Fruit fly (Drosophila melanogaster) whole organism, embryonic: ENCODE data around the gene CG42488.

Experiments used
- Awh ChIP-seq: fragments of 200-800 bp; sonication (Bioruptor generic); IDR thresholded peaks from 2 replicates; pipeline ENCODE4, ENCODE4 v1.3.6; 2022; ENCODE audit warnings: missing biosample characterization, missing genetic modification characterization
- Bteb2 ChIP-seq: fragments of 200-800 bp; sonication (Bioruptor generic); optimal IDR thresholded peaks from 2 replicates; lab custom pipeline; 2016; ENCODE audit warnings: missing biosample characterization, missing genetic modification characterization
- CG10267 ChIP-seq: fragments of 200-800 bp; sonication (Bioruptor generic); optimal IDR thresholded peaks from 2 replicates; lab custom pipeline; 2018; ENCODE audit warnings: missing biosample characterization, mild to moderate bottlenecking, missing genetic modification characterization, moderate library complexity
- CG12744 ChIP-seq: fragments of 200-800 bp; sonication (Bioruptor generic); optimal IDR thresholded peaks from 2 replicates; lab custom pipeline; 2016; ENCODE audit warnings: missing biosample characterization, missing genetic modification characterization
- CG13123 ChIP-seq: fragments of 200-800 bp; sonication (Bioruptor generic); optimal IDR thresholded peaks from 2 replicates; lab custom pipeline; 2016; ENCODE audit warnings: missing biosample characterization, missing genetic modification characterization
- CG13296 ChIP-seq: fragments of 200-800 bp; sonication (Bioruptor generic); optimal IDR thresholded peaks from 3 replicates; lab custom pipeline; 2018; ENCODE audit warnings: missing biosample characterization, mild to moderate bottlenecking, missing genetic modification characterization
- CG14441 ChIP-seq: fragments of 200-800 bp; sonication (Bioruptor generic); IDR thresholded peaks from 2 replicates; pipeline ENCODE4 v1.3.6; 2022; ENCODE audit warnings: missing biosample characterization, missing genetic modification characterization
- CG15269 ChIP-seq: fragments of 200-800 bp; sonication (Bioruptor generic); optimal IDR thresholded peaks from 2 replicates; lab custom pipeline; 2018; ENCODE audit warnings: missing biosample characterization, mild to moderate bottlenecking, missing genetic modification characterization, moderate library complexity
- CG15514 ChIP-seq: fragments of 200-800 bp; sonication (Bioruptor generic); optimal IDR thresholded peaks from 3 replicates; lab custom pipeline; 2017; ENCODE audit warnings: missing biosample characterization, missing genetic modification characterization, mild to moderate bottlenecking, moderate library complexity, missing genetic modification reagents
- CG15696 ChIP-seq: fragments of 200-800 bp; sonication (Bioruptor generic); optimal IDR thresholded peaks from 2 replicates; lab custom pipeline; 2019; ENCODE audit warnings: missing biosample characterization, mild to moderate bottlenecking, missing genetic modification characterization, moderate library complexity
- CG17328 ChIP-seq: fragments of 200-800 bp; sonication (Bioruptor generic); IDR thresholded peaks from 2 replicates; pipeline ENCODE4 v1.3.6; 2022; ENCODE audit warnings: missing biosample characterization, missing genetic modification characterization
- CG17385 ChIP-seq: fragments of 200-800 bp; sonication (Bioruptor generic); optimal IDR thresholded peaks from 3 replicates; lab custom pipeline; 2018; ENCODE audit warnings: missing biosample characterization, mild to moderate bottlenecking, missing genetic modification characterization
- CG18599 ChIP-seq: fragments of 200-800 bp; sonication (Bioruptor generic); optimal IDR thresholded peaks from 3 replicates; lab custom pipeline; 2017; ENCODE audit warnings: missing biosample characterization, missing genetic modification characterization, mild to moderate bottlenecking, moderate library complexity, missing genetic modification reagents
- CG2116 ChIP-seq: fragments of 200-800 bp; sonication (Bioruptor generic); optimal IDR thresholded peaks from 3 replicates; lab custom pipeline; 2018; ENCODE audit warnings: missing biosample characterization, mild to moderate bottlenecking, missing genetic modification characterization
- CG2120 ChIP-seq: fragments of 200-800 bp; sonication (Bioruptor generic); optimal IDR thresholded peaks from 3 replicates; lab custom pipeline; 2016; ENCODE audit warnings: missing biosample characterization, missing genetic modification characterization
- CG3838 ChIP-seq: fragments of 200-800 bp; sonication (Bioruptor generic); optimal IDR thresholded peaks from 3 replicates; lab custom pipeline; 2016; ENCODE audit warnings: missing biosample characterization, missing genetic modification characterization
- CG42726 ChIP-seq: fragments of 200-800 bp; sonication (Bioruptor generic); IDR thresholded peaks from 2 replicates; pipeline ENCODE4 v1.3.6; 2022; ENCODE audit warnings: missing biosample characterization, missing genetic modification characterization; ENCODE audit not compliant: partially characterized antibody
- CG4328 ChIP-seq: fragments of 200-800 bp; sonication (Bioruptor generic); optimal IDR thresholded peaks from 3 replicates; lab custom pipeline; 2017; ENCODE audit warnings: missing biosample characterization, missing genetic modification reagents, missing genetic modification characterization
- CG4617 ChIP-seq: fragments of 200-800 bp; sonication (Bioruptor generic); optimal IDR thresholded peaks from 3 replicates; lab custom pipeline; 2016; ENCODE audit warnings: missing biosample characterization, missing genetic modification characterization, borderline replicate concordance
- CG5953 ChIP-seq: fragments of 200-800 bp; sonication (Bioruptor generic); IDR thresholded peaks from 2 replicates; pipeline ENCODE4 v1.3.6; 2022; ENCODE audit warnings: missing biosample characterization, missing genetic modification characterization
- CG6683 ChIP-seq: fragments of 200-800 bp; sonication (Bioruptor generic); optimal IDR thresholded peaks from 2 replicates; lab custom pipeline; 2017; ENCODE audit warnings: missing biosample characterization, mild to moderate bottlenecking, missing genetic modification characterization, missing genetic modification reagents
- CG6765 ChIP-seq: fragments of 200-800 bp; sonication (Bioruptor generic); optimal IDR thresholded peaks from 3 replicates; lab custom pipeline; 2017; ENCODE audit warnings: missing biosample characterization, mild to moderate bottlenecking, missing genetic modification characterization
- Chrac-16 ChIP-seq: fragments of 200-800 bp; sonication (Bioruptor generic); optimal IDR thresholded peaks from 3 replicates; lab custom pipeline; 2016; ENCODE audit warnings: missing biosample characterization, missing genetic modification characterization
- Dip2 ChIP-seq: fragments of 200-800 bp; sonication (Bioruptor generic); IDR thresholded peaks from 2 replicates; pipeline ENCODE4 v1.3.6; 2022; ENCODE audit warnings: missing biosample characterization, missing genetic modification characterization
- E2f2 ChIP-seq: fragments of 200-800 bp; sonication (Bioruptor generic); IDR thresholded peaks from 2 replicates; pipeline ENCODE4 v1.3.6; 2022; ENCODE audit warnings: missing biosample characterization, missing genetic modification characterization
- HmgZ ChIP-seq: fragments of 200-800 bp; sonication (Bioruptor generic); optimal IDR thresholded peaks from 2 replicates; lab custom pipeline; 2018; ENCODE audit warnings: missing biosample characterization, mild to moderate bottlenecking, missing genetic modification characterization
- Lhr ChIP-seq: fragments of 200-800 bp; sonication (Bioruptor generic); optimal IDR thresholded peaks from 3 replicates; lab custom pipeline; 2017; ENCODE audit warnings: mild to moderate bottlenecking, missing biosample characterization, missing genetic modification reagents, missing genetic modification characterization
- Mrtf ChIP-seq: fragments of 200-800 bp; sonication (Bioruptor generic); IDR thresholded peaks from 3 replicates; pipeline ENCODE4 v1.3.6; 2022; ENCODE audit warnings: missing biosample characterization, missing genetic modification characterization
- NK7.1 ChIP-seq: fragments of 200-800 bp; sonication (Bioruptor generic); optimal IDR thresholded peaks from 3 replicates; lab custom pipeline; 2016; ENCODE audit warnings: missing biosample characterization, missing genetic modification characterization
- Optix ChIP-seq: fragments of 200-800 bp; sonication (Bioruptor generic); IDR thresholded peaks from 3 replicates; pipeline ENCODE4 v1.3.6; 2022; ENCODE audit warnings: missing biosample characterization, missing genetic modification characterization
- Spps ChIP-seq: fragments of 200-800 bp; sonication (Bioruptor generic); optimal IDR thresholded peaks from 2 replicates; lab custom pipeline; 2018; ENCODE audit warnings: missing biosample characterization, mild to moderate bottlenecking, missing genetic modification characterization
- Tbp ChIP-seq: fragments of >200 bp; optimal IDR thresholded peaks from 2 replicates; lab custom pipeline; 2018; ENCODE audit warnings: missing biosample characterization, missing genetic modification characterization
- aop ChIP-seq: fragments of 200-800 bp; sonication (Bioruptor generic); IDR thresholded peaks from 2 replicates; pipeline ENCODE4 v1.3.6; 2022; ENCODE audit warnings: missing biosample characterization, missing genetic modification characterization
- ase ChIP-seq: fragments of 200-800 bp; sonication (Bioruptor generic); IDR thresholded peaks from 3 replicates; pipeline ENCODE4 v1.3.6; 2022; ENCODE audit warnings: missing biosample characterization, missing genetic modification characterization
- ato ChIP-seq: fragments of 200-800 bp; sonication (Bioruptor generic); IDR thresholded peaks from 2 replicates; pipeline ENCODE4 v1.3.6; 2022; ENCODE audit warnings: missing biosample characterization, missing genetic modification characterization; ENCODE audit not compliant: partially characterized antibody
- cad ChIP-seq: fragments of >200 bp; optimal IDR thresholded peaks from 2 replicates; lab custom pipeline; 2017; ENCODE audit warnings: missing biosample characterization, missing genetic modification characterization
- da ChIP-seq: fragments of 200-800 bp; sonication (Bioruptor generic); optimal IDR thresholded peaks from 2 replicates; lab custom pipeline; 2016; ENCODE audit warnings: missing biosample characterization, missing genetic modification characterization
- dm ChIP-seq: fragments of 200-800 bp; sonication (Bioruptor generic); optimal IDR thresholded peaks from 3 replicates; lab custom pipeline; 2016; ENCODE audit warnings: missing biosample characterization, missing genetic modification characterization
- dysf ChIP-seq: fragments of 200-800 bp; sonication (Bioruptor generic); IDR thresholded peaks from 3 replicates; pipeline ENCODE4 v1.3.6; 2022; ENCODE audit warnings: missing biosample characterization, missing genetic modification characterization
- grn ChIP-seq: fragments of 200-800 bp; sonication (Bioruptor generic); optimal IDR thresholded peaks from 3 replicates; lab custom pipeline; 2017; ENCODE audit warnings: missing biosample characterization, missing genetic modification characterization
- gsb-n ChIP-seq: fragments of 200-800 bp; sonication (Bioruptor generic); optimal IDR thresholded peaks from 3 replicates; lab custom pipeline; 2018; ENCODE audit warnings: missing biosample characterization, mild to moderate bottlenecking, missing genetic modification characterization
- hb ChIP-seq: fragments of 200-800 bp; sonication (Bioruptor generic); IDR thresholded peaks from 3 replicates; pipeline ENCODE4 v1.3.6; 2022; ENCODE audit warnings: missing biosample characterization, missing genetic modification characterization; ENCODE audit not compliant: partially characterized antibody
- pzg ChIP-seq: fragments of 200-800 bp; sonication (Bioruptor generic); optimal IDR thresholded peaks from 3 replicates; lab custom pipeline; 2018; ENCODE audit warnings: missing biosample characterization, mild to moderate bottlenecking, missing genetic modification characterization, moderate library complexity
- sim ChIP-seq: fragments of 200-800 bp; sonication (Bioruptor generic); IDR thresholded peaks from 2 replicates; pipeline ENCODE4 v1.3.6; 2022; ENCODE audit warnings: missing biosample characterization, missing genetic modification characterization
- slbo ChIP-seq: fragments of 200-800 bp; sonication (Bioruptor generic); IDR thresholded peaks from 2 replicates; pipeline ENCODE4 v1.3.6; 2022; ENCODE audit warnings: missing biosample characterization, missing genetic modification characterization
- slou ChIP-seq: fragments of 200-800 bp; sonication (Bioruptor generic); optimal IDR thresholded peaks from 3 replicates; lab custom pipeline; 2016; ENCODE audit warnings: missing biosample characterization, missing genetic modification characterization
- trh ChIP-seq: fragments of 200-800 bp; sonication (Bioruptor generic); optimal IDR thresholded peaks from 2 replicates; lab custom pipeline; 2016; ENCODE audit warnings: missing biosample characterization, missing genetic modification characterization
- tup ChIP-seq: fragments of 200-800 bp; sonication (Bioruptor generic); optimal IDR thresholded peaks from 2 replicates; lab custom pipeline; 2016; ENCODE audit warnings: missing biosample characterization, mild to moderate bottlenecking, missing genetic modification characterization, moderate library complexity
- unc-4 ChIP-seq: fragments of 200-800 bp; sonication (Bioruptor generic); IDR thresholded peaks from 2 replicates; pipeline ENCODE4 v1.3.6; 2022; ENCODE audit warnings: missing biosample characterization, missing genetic modification characterization; ENCODE audit not compliant: partially characterized antibody

CG42488 gene

dm6 chr3R:25515450-25516288, 32.8 kb downstream of the CG42488 start, which contains the start of gene msi (continued):
- TF ChIP-seq CG6765 (GFP tag; lab: Kevin White, UChicago) (peak; percentile 95), Spps (tag; lab: Kevin White, UChicago) (peak; percentile 99), CG15696 (tag; lab: Kevin White, UChicago) (peak; percentile 92), hb (GFP tag; lab: Robert Waterston, UW) (no peak), CG6683 (GFP tag; lab: Kevin White, UChicago) (peak; percentile 98), Awh (peak; percentile 99), slbo (peak; percentile 99), pzg (GFP tag; lab: Kevin White, UChicago) (peak; percentile 40), CG17328 (GFP tag; lab: Robert Waterston, UW) (peak; percentile 98), Mrtf (GFP tag; lab: Robert Waterston, UW) (peak; percentile 98), slou (GFP tag; lab: Kevin White, UChicago) (peak; percentile 89), CG5953 (GFP tag; lab: Robert Waterston, UW) (peak; percentile 96), Chrac-16 (GFP tag; lab: Kevin White, UChicago) (peak; percentile 96), CG4617 (GFP tag; lab: Kevin White, UChicago) (peak; percentile 88), unc-4 (GFP tag; lab: Robert Waterston, UW) (peak; percentile 29), CG17385 (GFP tag; lab: Kevin White, UChicago) (peak; percentile 98), cad (GFP tag; lab: Kevin White, UChicago) (no peak), dysf (GFP tag; lab: Robert Waterston, UW) (peak; percentile 99), CG15514 (peak; percentile 93), tup (GFP tag; lab: Kevin White, UChicago) (peak; percentile 92), CG18599 (peak; percentile 99), CG42726 (peak; percentile 83), CG14441 (peak; percentile 98), CG15269 (tag; lab: Kevin White, UChicago) (peak; percentile 99), sim (GFP tag; lab: Robert Waterston, UW) (peak; percentile 96), aop (peak; percentile 100), ase (GFP tag; lab: Robert Waterston, UW) (peak; percentile 99), ato (no peak; the same call in 1 of the 2 replicates), Lhr (GFP tag; lab: Kevin White, UChicago) (peak; percentile 83), CG3838 (GFP tag; lab: Kevin White, UChicago) (peak; percentile 84), trh (GFP tag; lab: Kevin White, UChicago) (peak; percentile 92), NK7.1 (peak; percentile 68), gsb-n (tag; lab: Kevin White, UChicago) (peak; percentile 100), Bteb2 (peak; percentile 78), CG13123 (GFP tag; lab: Kevin White, UChicago) (peak; percentile 93), grn (peak; percentile 38), CG12744 (GFP tag; lab: Kevin White, UChicago) (peak; percentile 29), HmgZ (tag; lab: Kevin White, UChicago) (peak; percentile 96), CG13296 (GFP tag; lab: Kevin White, UChicago) (peak; percentile 99), CG4328 (peak; percentile 94), E2f2 (GFP tag; lab: Robert Waterston, UW) (peak; percentile 91), Optix (GFP tag; lab: Robert Waterston, UW) (peak; percentile 88), CG2120 (peak; percentile 96), CG2116 (GFP tag; lab: Kevin White, UChicago) (peak; percentile 80), Tbp (GFP tag; lab: Kevin White, UChicago) (no peak), dm (peak; percentile 56), CG10267 (tag; lab: Kevin White, UChicago) (peak; percentile 99), Dip2 (peak; percentile 71), da (GFP tag; lab: Kevin White, UChicago) (no peak)
